Worm (Caenorhabditis elegans) whole organism, late embryonic: Measurements from ENCODE around the gene lgc-24.

Experiments
- C08G9.2 ChIP-seq: sonication (generic microtip); optimal IDR thresholded peaks from 2 replicates; lab custom pipeline; 2016; ENCODE audit warnings: mild to moderate bottlenecking, missing genetic modification characterization, moderate library complexity, missing compliant biosample characterization
- C38D4.7 ChIP-seq: fragments of 200-800 bp; sonication (Bioruptor generic); optimal IDR thresholded peaks from 2 replicates; lab custom pipeline; 2018; ENCODE audit warnings: mild to moderate bottlenecking, missing genetic modification characterization, moderate library complexity, missing compliant biosample characterization
- F13H6.1 ChIP-seq: sonication (generic microtip); optimal IDR thresholded peaks from 2 replicates; lab custom pipeline; 2016; ENCODE audit warnings: missing genetic modification characterization, missing compliant biosample characterization
- K02D7.2 ChIP-seq: sonication (generic microtip); optimal IDR thresholded peaks from 2 replicates; lab custom pipeline; 2017; ENCODE audit warnings: mild to moderate bottlenecking, missing genetic modification characterization, missing compliant biosample characterization
- K09A11.1 ChIP-seq: sonication (generic microtip); optimal IDR thresholded peaks from 2 replicates; lab custom pipeline; 2017; ENCODE audit warnings: antibody characterized with exemption, mild to moderate bottlenecking, missing genetic modification characterization, missing compliant biosample characterization; ENCODE audit not compliant: insufficient read depth
- T23F11.4 ChIP-seq: fragments of 200-800 bp; sonication (Bioruptor generic); optimal IDR thresholded peaks from 2 replicates; lab custom pipeline; 2018; ENCODE audit warnings: mild to moderate bottlenecking, missing genetic modification characterization, missing compliant biosample characterization
- Y22D7AL.16 ChIP-seq: sonication (generic microtip); optimal IDR thresholded peaks from 2 replicates; lab custom pipeline; 2016; ENCODE audit warnings: missing genetic modification characterization, missing compliant biosample characterization
- ahr-1 ChIP-seq: sonication (generic microtip); optimal IDR thresholded peaks from 2 replicates; lab custom pipeline; 2016; ENCODE audit warnings: missing genetic modification characterization, missing compliant biosample characterization
- ama-1 ChIP-seq: fragments of 150-350 bp; optimal IDR thresholded peaks from 2 replicates; lab custom pipeline; 2014
- ceh-2 ChIP-seq: sonication (generic microtip); optimal IDR thresholded peaks from 2 replicates; lab custom pipeline; 2016; ENCODE audit warnings: missing genotype, missing genetic modification characterization, missing compliant biosample characterization
- ceh-22 ChIP-seq: sonication (generic microtip); optimal IDR thresholded peaks from 2 replicates; lab custom pipeline; 2017; ENCODE audit warnings: missing biosample characterization, missing genetic modification characterization
- ceh-24 ChIP-seq: sonication (generic microtip); optimal IDR thresholded peaks from 2 replicates; lab custom pipeline; 2016; ENCODE audit warnings: mild to moderate bottlenecking, missing genetic modification characterization, missing compliant biosample characterization
- ceh-30 ChIP-seq: fragments of 150-350 bp; optimal IDR thresholded peaks from 2 replicates; lab custom pipeline; 2014; ENCODE audit warnings: missing biosample characterization, missing genetic modification characterization
- ceh-31 ChIP-seq: sonication (generic microtip); optimal IDR thresholded peaks from 2 replicates; lab custom pipeline; 2016; ENCODE audit warnings: missing genetic modification characterization, missing compliant biosample characterization
- ceh-34 ChIP-seq: sonication (generic microtip); optimal IDR thresholded peaks from 2 replicates; lab custom pipeline; 2016; ENCODE audit warnings: mild to moderate bottlenecking, missing genetic modification characterization, missing compliant biosample characterization
- ceh-48 ChIP-seq: sonication (generic microtip); optimal IDR thresholded peaks from 2 replicates; lab custom pipeline; 2016; ENCODE audit warnings: missing genetic modification characterization, inconsistent platforms, missing compliant biosample characterization
- ceh-6 ChIP-seq: fragments of 200-800 bp; sonication (Bioruptor generic); optimal IDR thresholded peaks from 2 replicates; lab custom pipeline; 2018; ENCODE audit warnings: mild to moderate bottlenecking, missing genetic modification characterization, missing compliant biosample characterization
- che-1 ChIP-seq: sonication (generic microtip); optimal IDR thresholded peaks from 2 replicates; lab custom pipeline; 2016; ENCODE audit warnings: mild to moderate bottlenecking, missing genetic modification characterization, missing compliant biosample characterization
- dve-1 ChIP-seq: sonication (generic microtip); optimal IDR thresholded peaks from 2 replicates; lab custom pipeline; 2017; ENCODE audit warnings: antibody characterized with exemption, mild to moderate bottlenecking, missing genetic modification characterization, missing compliant biosample characterization
- elt-2 ChIP-seq: sonication (generic microtip); optimal IDR thresholded peaks from 2 replicates; lab custom pipeline; 2016; ENCODE audit warnings: missing genetic modification reagents, missing genetic modification characterization, missing compliant biosample characterization
- eyg-1 ChIP-seq: sonication (generic microtip); optimal IDR thresholded peaks from 2 replicates; lab custom pipeline; 2016; ENCODE audit warnings: missing genotype, missing genetic modification characterization, missing compliant biosample characterization
- fax-1 ChIP-seq: sonication (generic microtip); optimal IDR thresholded peaks from 2 replicates; lab custom pipeline; 2016; ENCODE audit warnings: missing genotype, missing genetic modification characterization, missing compliant biosample characterization
- gmeb-2 ChIP-seq: sonication (generic microtip); optimal IDR thresholded peaks from 2 replicates; lab custom pipeline; 2016; ENCODE audit warnings: missing genetic modification characterization, inconsistent platforms, missing compliant biosample characterization
- hlh-13 ChIP-seq: fragments of 200-800 bp; sonication (Bioruptor generic); optimal IDR thresholded peaks from 2 replicates; lab custom pipeline; 2018; ENCODE audit warnings: mild to moderate bottlenecking, missing genetic modification characterization, missing compliant biosample characterization
- hlh-15 ChIP-seq: sonication (generic microtip); optimal IDR thresholded peaks from 2 replicates; lab custom pipeline; 2016; ENCODE audit warnings: missing genetic modification characterization, missing compliant biosample characterization
- madf-2 ChIP-seq: sonication (generic microtip); optimal IDR thresholded peaks from 2 replicates; lab custom pipeline; 2017; ENCODE audit warnings: missing genetic modification characterization, missing compliant biosample characterization
- nfya-1 ChIP-seq: sonication (generic microtip); optimal IDR thresholded peaks from 2 replicates; lab custom pipeline; 2017; ENCODE audit warnings: missing genetic modification characterization, mild to moderate bottlenecking, missing compliant biosample characterization, antibody characterized with exemption, moderate library complexity
- nhr-11 ChIP-seq: fragments of 150-350 bp; optimal IDR thresholded peaks from 2 replicates; lab custom pipeline; 2014; ENCODE audit warnings: missing biosample characterization, missing genetic modification characterization
- nhr-232 ChIP-seq: sonication (generic microtip); optimal IDR thresholded peaks from 2 replicates; lab custom pipeline; 2016; ENCODE audit warnings: missing genetic modification characterization, missing compliant biosample characterization
- npax-4 ChIP-seq: sonication (generic microtip); optimal IDR thresholded peaks from 2 replicates; lab custom pipeline; 2016; ENCODE audit warnings: missing genetic modification characterization, missing compliant biosample characterization
- odd-2 ChIP-seq: sonication (generic microtip); optimal IDR thresholded peaks from 2 replicates; lab custom pipeline; 2017; ENCODE audit warnings: antibody characterized with exemption, mild to moderate bottlenecking, missing genetic modification characterization, missing compliant biosample characterization
- pag-3 ChIP-seq: sonication (generic microtip); optimal IDR thresholded peaks from 2 replicates; lab custom pipeline; 2016; ENCODE audit warnings: missing compliant biosample characterization, missing genetic modification characterization, borderline replicate concordance
- pat-9 ChIP-seq: fragments of 200-800 bp; sonication (Bioruptor generic); optimal IDR thresholded peaks from 2 replicates; lab custom pipeline; 2018; ENCODE audit warnings: mild to moderate bottlenecking, missing genetic modification characterization, moderate library complexity, missing compliant biosample characterization
- pax-1 ChIP-seq: fragments of 150-350 bp; optimal IDR thresholded peaks from 2 replicates; lab custom pipeline; 2014; ENCODE audit warnings: missing biosample characterization, missing genetic modification characterization
- pha-2 ChIP-seq: sonication (generic microtip); optimal IDR thresholded peaks from 2 replicates; lab custom pipeline; 2017; ENCODE audit warnings: mild to moderate bottlenecking, missing genetic modification characterization, missing compliant biosample characterization
- pha-4 ChIP-seq: fragments of 150-350 bp; optimal IDR thresholded peaks from 2 replicates; lab custom pipeline; 2018; ENCODE audit warnings: missing biosample characterization, missing genetic modification reagents, missing genetic modification characterization
- pqm-1 ChIP-seq: sonication (generic microtip); optimal IDR thresholded peaks from 2 replicates; lab custom pipeline; 2016; ENCODE audit warnings: missing genetic modification characterization, missing compliant biosample characterization
- pros-1 ChIP-seq: fragments of 150-350 bp; optimal IDR thresholded peaks from 2 replicates; lab custom pipeline; 2014; ENCODE audit warnings: missing biosample characterization, missing genetic modification reagents, missing genetic modification characterization
- ref-2 ChIP-seq: sonication (generic microtip); optimal IDR thresholded peaks from 2 replicates; lab custom pipeline; 2016; ENCODE audit warnings: missing genetic modification characterization, missing compliant biosample characterization
- sdc-2 ChIP-seq: sonication (generic microtip); optimal IDR thresholded peaks from 2 replicates; lab custom pipeline; 2016; ENCODE audit warnings: missing genotype, missing genetic modification characterization, missing compliant biosample characterization
- sox-2 ChIP-seq: fragments of 200-800 bp; sonication (Bioruptor generic); IDR thresholded peaks from 2 replicates; pipeline ENCODE4 v1.3.6; 2022; ENCODE audit warnings: missing genetic modification reagents, missing genetic modification characterization, missing compliant biosample characterization
- tbx-2 ChIP-seq: sonication (generic microtip); optimal IDR thresholded peaks from 2 replicates; lab custom pipeline; 2016; ENCODE audit warnings: missing genetic modification characterization, missing compliant biosample characterization
- tbx-7 ChIP-seq: sonication (generic microtip); optimal IDR thresholded peaks from 2 replicates; lab custom pipeline; 2016; ENCODE audit warnings: missing genotype, missing genetic modification characterization, missing compliant biosample characterization
- unc-3 ChIP-seq, 2 experiments: fragments of 200-800 bp in 1 of 2; sonication (Bioruptor generic) in 1 of 2; sonication (generic microtip) in 1 of 2; conservative IDR thresholded peaks in 1 of 2; optimal IDR thresholded peaks in 1 of 2; 2 replicates each; pipeline versions ENCODE4 v1.3.6 to Lab custom; 2016 to 2022; ENCODE audit warnings: missing compliant biosample characterization in 2 of 2, missing genetic modification characterization in 2 of 2, missing genetic modification reagents in 1 of 2
- unc-42 ChIP-seq: sonication (generic microtip); optimal IDR thresholded peaks from 2 replicates; lab custom pipeline; 2016; ENCODE audit warnings: missing genotype, missing genetic modification characterization, missing compliant biosample characterization
- unc-86 ChIP-seq: sonication (generic microtip); optimal IDR thresholded peaks from 2 replicates; lab custom pipeline; 2016; ENCODE audit warnings: missing genetic modification characterization, missing compliant biosample characterization
- ztf-16 ChIP-seq: sonication (generic microtip); optimal IDR thresholded peaks from 2 replicates; lab custom pipeline; 2017; ENCODE audit warnings: missing genetic modification characterization, missing compliant biosample characterization

Gene lgc-24

DNA sequence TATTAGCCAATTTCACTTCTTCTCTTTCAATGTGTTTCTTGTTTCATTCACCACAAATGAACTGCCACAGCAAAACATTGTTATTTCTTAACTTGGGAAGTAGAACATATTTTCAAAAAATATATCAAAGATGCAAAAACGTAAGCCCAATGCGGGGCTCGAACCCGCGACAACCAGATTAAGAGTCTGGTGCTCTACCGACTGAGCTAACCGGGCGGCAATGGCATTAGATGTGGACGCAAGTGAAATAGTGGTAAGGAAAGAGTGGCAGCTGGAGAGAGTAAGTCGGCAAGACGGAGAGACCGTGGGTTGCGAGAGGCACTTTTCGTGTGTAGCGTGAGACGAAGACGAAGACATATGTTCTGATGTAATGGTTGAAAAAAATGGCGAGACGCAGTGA, 37.7 kb downstream of the lgc-24 start (continued):
- TF ChIP-seq nhr-11 (tag; lab: Kevin White, UChicago) (no peak), madf-2 (peak; percentile 93), unc-86 (tag; lab: Kevin White, UChicago) (peak; percentile 96), fax-1 (tag; lab: Kevin White, UChicago) (peak; percentile 92), nhr-232 (tag; lab: Kevin White, UChicago) (peak; percentile 93), ceh-6 (GFP tag; lab: Kevin White, UChicago) (peak; percentile 97), ztf-16 (tag; lab: Kevin White, UChicago) (peak; percentile 97), ceh-30 (tag; lab: Kevin White, UChicago) (peak; percentile 86), T23F11.4 (peak; percentile 94), odd-2 (tag; lab: Kevin White, UChicago) (peak; percentile 57), che-1 (peak; percentile 96), pqm-1 (peak; percentile 82), npax-4 (tag; lab: Kevin White, UChicago) (peak; percentile 93), pros-1 (peak; percentile 13), unc-3 (GFP tag; conservative IDR thresholded peaks at IDR 0.05; lab: Robert Waterston, UW) (peak; percentile 98), unc-3 (tag; optimal IDR thresholded peaks at IDR 0.05; lab: Kevin White, UChicago) (peak; percentile 89), unc-42 (tag; lab: Kevin White, UChicago) (peak; percentile 96), ceh-24 (tag; lab: Kevin White, UChicago) (peak; percentile 89), nfya-1 (peak; percentile 83), pha-4 (tag; lab: Kevin White, UChicago) (no peak), ceh-31 (tag; lab: Kevin White, UChicago) (peak; percentile 88), C38D4.7 (GFP tag; lab: Kevin White, UChicago) (peak; percentile 95), eyg-1 (peak; percentile 95), sox-2 (GFP tag; lab: Robert Waterston, UW) (peak; percentile 95), tbx-2 (peak; percentile 95), pha-2 (tag; lab: Kevin White, UChicago) (peak; percentile 95), tbx-7 (peak; percentile 71), ceh-22 (tag; lab: Kevin White, UChicago) (no peak), hlh-13 (peak; percentile 93), hlh-15 (peak; percentile 96), elt-2 (tag; lab: Kevin White, UChicago) (peak; percentile 98), pax-1 (tag; lab: Kevin White, UChicago) (no peak), pag-3 (tag; lab: Kevin White, UChicago) (peak; percentile 87), Y22D7AL.16 (tag; lab: Kevin White, UChicago) (peak; percentile 93), ceh-48 (peak; percentile 89), ref-2 (tag; lab: Kevin White, UChicago) (no peak), ama-1 (no peak), dve-1 (peak; percentile 96), gmeb-2 (tag; lab: Kevin White, UChicago) (peak; percentile 95), sdc-2 (tag; lab: Kevin White, UChicago) (peak; percentile 94), K02D7.2 (tag; lab: Kevin White, UChicago) (peak; percentile 92), pat-9 (tag; lab: Kevin White, UChicago) (peak; percentile 96), ceh-2 (tag; lab: Kevin White, UChicago) (peak; percentile 94)

DNA sequence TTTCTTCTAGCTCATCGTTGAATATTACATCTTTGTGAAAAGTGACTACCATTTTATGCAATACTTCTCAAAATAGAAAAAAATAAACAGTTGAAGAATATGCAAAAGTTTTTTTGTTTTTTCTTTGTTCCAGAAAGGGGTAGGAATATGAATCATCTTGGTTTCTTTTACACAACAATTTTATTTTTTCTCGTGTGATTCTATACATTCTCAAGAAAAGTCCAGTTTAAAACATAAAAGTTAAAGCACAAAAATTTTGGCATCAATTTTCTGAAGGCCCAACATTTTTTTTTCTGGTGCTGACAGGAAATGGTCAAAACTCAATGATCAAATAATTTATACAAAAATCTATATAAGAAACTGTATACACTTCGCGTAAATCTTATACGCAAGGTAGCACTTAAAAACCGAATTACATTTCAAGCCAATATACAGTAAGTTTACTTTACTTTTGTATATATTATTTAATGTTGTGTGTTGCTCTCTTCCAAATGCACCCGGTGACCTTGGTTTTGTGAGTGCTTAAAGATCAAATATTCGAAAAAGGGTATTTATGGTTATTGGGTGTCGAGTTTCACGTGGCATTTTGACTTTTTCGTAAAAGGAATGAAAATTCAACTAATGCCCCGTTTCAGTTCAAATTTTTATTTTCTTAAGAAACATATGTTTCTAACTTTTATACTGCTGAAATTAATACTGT, 40.3 kb downstream of the lgc-24 start, which contains the start of the genes W03G11.2 and lgc-13:
W03G11.2 (minus strand) TSS at position 101 of the 700 bp plus-strand sequence.
lgc-13 (plus strand) TSS at position 650 of the 700 bp plus-strand sequence.
- TF ChIP-seq sdc-2 (tag; lab: Kevin White, UChicago) = no peak
- TF ChIP-seq pha-4 (tag; lab: Kevin White, UChicago) = no peak
- TF ChIP-seq F13H6.1 (tag; lab: Kevin White, UChicago) = no peak
- no peak for TF ChIP-seq unc-86 (tag; lab: Kevin White, UChicago)
- no peak for TF ChIP-seq K09A11.1 (tag; lab: Kevin White, UChicago)
- no peak for TF ChIP-seq T23F11.4
- TF ChIP-seq tbx-2 = no peak
- TF ChIP-seq ahr-1 (tag; lab: Kevin White, UChicago) = no peak
- no peak for TF ChIP-seq C08G9.2 (tag; lab: Kevin White, UChicago)
- no peak for TF ChIP-seq ceh-34 (tag; lab: Kevin White, UChicago)
- no peak for TF ChIP-seq ceh-48
- TF ChIP-seq nhr-232 (tag; lab: Kevin White, UChicago) = no peak
